Worm (Caenorhabditis elegans) whole organism, mixed stage, embryonic: ENCODE data around the gene C07D8.6.

ENCODE experiments used
- M03D4.4 ChIP-seq: sonication (generic microtip); optimal IDR thresholded peaks from 2 replicates; lab custom pipeline; 2017; ENCODE audit warnings: mild to moderate bottlenecking, missing genetic modification characterization, missing compliant biosample characterization
- blmp-1 ChIP-seq: fragments of 150-350 bp; optimal IDR thresholded peaks from 2 replicates; lab custom pipeline; 2014; ENCODE audit warnings: missing biosample characterization, missing genetic modification characterization
- ceh-39 ChIP-seq: fragments of 150-350 bp; optimal IDR thresholded peaks from 2 replicates; lab custom pipeline; 2014; ENCODE audit warnings: missing biosample characterization, missing genetic modification characterization
- ces-1 ChIP-seq: fragments of 150-350 bp; optimal IDR thresholded peaks from 2 replicates; lab custom pipeline; 2014; ENCODE audit warnings: missing biosample characterization, missing genetic modification reagents, missing genetic modification characterization
- cnd-1 ChIP-seq: fragments of 200-800 bp; sonication (Bioruptor generic); optimal IDR thresholded peaks from 2 replicates; lab custom pipeline; 2018; ENCODE audit warnings: mild to moderate bottlenecking, missing genetic modification characterization, missing compliant biosample characterization
- elt-1 ChIP-seq: sonication (generic microtip); optimal IDR thresholded peaks from 2 replicates; lab custom pipeline; 2017; ENCODE audit warnings: missing genetic modification characterization, mild to moderate bottlenecking, missing compliant biosample characterization, antibody characterized with exemption, moderate library complexity, borderline replicate concordance; ENCODE audit not compliant: insufficient read depth
- elt-3 ChIP-seq: fragments of 150-350 bp; optimal IDR thresholded peaks from 2 replicates; lab custom pipeline; 2014; ENCODE audit warnings: missing biosample characterization, missing genetic modification characterization
- flh-1 ChIP-seq: fragments of 200-800 bp; sonication (Bioruptor generic); optimal IDR thresholded peaks from 2 replicates; lab custom pipeline; 2018; ENCODE audit warnings: mild to moderate bottlenecking, missing genetic modification characterization, moderate library complexity, missing compliant biosample characterization
- ham-2 ChIP-seq: fragments of 200-800 bp; sonication (Bioruptor generic); optimal IDR thresholded peaks from 2 replicates; lab custom pipeline; 2018; ENCODE audit warnings: mild to moderate bottlenecking, missing genetic modification characterization, missing compliant biosample characterization
- hlh-1 ChIP-seq: fragments of 150-350 bp; optimal IDR thresholded peaks from 2 replicates; lab custom pipeline; 2014; ENCODE audit warnings: missing biosample characterization, missing genetic modification reagents, missing genetic modification characterization
- lin-13 ChIP-seq: fragments of 150-350 bp; optimal IDR thresholded peaks from 2 replicates; lab custom pipeline; 2014; ENCODE audit warnings: missing biosample characterization, missing genetic modification characterization
- lin-32 ChIP-seq: fragments of 200-800 bp; sonication (Bioruptor generic); optimal IDR thresholded peaks from 2 replicates; lab custom pipeline; 2018; ENCODE audit warnings: mild to moderate bottlenecking, missing genetic modification characterization, missing compliant biosample characterization
- lsy-2 ChIP-seq: fragments of 150-350 bp; optimal IDR thresholded peaks from 2 replicates; lab custom pipeline; 2014; ENCODE audit warnings: missing biosample characterization, missing genetic modification characterization
- mab-5 ChIP-seq: fragments of 150-350 bp; optimal IDR thresholded peaks from 2 replicates; lab custom pipeline; 2014; ENCODE audit warnings: missing biosample characterization, missing genetic modification characterization
- mep-1 ChIP-seq: fragments of 150-350 bp; optimal IDR thresholded peaks from 2 replicates; lab custom pipeline; 2017; ENCODE audit warnings: missing biosample characterization, missing genetic modification reagents, missing genetic modification characterization, inconsistent platforms
- mls-2 ChIP-seq: sonication (generic microtip); optimal IDR thresholded peaks from 2 replicates; lab custom pipeline; 2016; ENCODE audit warnings: mild to moderate bottlenecking, missing genetic modification characterization, moderate library complexity, missing compliant biosample characterization
- nhr-12 ChIP-seq: fragments of 150-350 bp; optimal IDR thresholded peaks from 2 replicates; lab custom pipeline; 2014; ENCODE audit warnings: missing biosample characterization, missing genetic modification characterization
- nhr-2 ChIP-seq: fragments of 150-350 bp; optimal IDR thresholded peaks from 2 replicates; lab custom pipeline; 2014; ENCODE audit warnings: missing biosample characterization, missing genetic modification characterization
- nhr-237 ChIP-seq: fragments of 150-350 bp; optimal IDR thresholded peaks from 2 replicates; lab custom pipeline; 2014; ENCODE audit warnings: missing biosample characterization, missing genetic modification characterization
- nhr-28 ChIP-seq: fragments of 150-350 bp; optimal IDR thresholded peaks from 2 replicates; lab custom pipeline; 2014; ENCODE audit warnings: missing biosample characterization, missing genetic modification characterization
- nhr-76 ChIP-seq: sonication (generic microtip); optimal IDR thresholded peaks from 2 replicates; lab custom pipeline; 2017; ENCODE audit warnings: missing biosample characterization, missing genetic modification characterization
- pha-4 ChIP-seq: fragments of 150-350 bp; optimal IDR thresholded peaks from 2 replicates; lab custom pipeline; 2018; ENCODE audit warnings: missing biosample characterization, missing genetic modification reagents, missing genetic modification characterization
- sem-2 ChIP-seq: fragments of 200-800 bp; sonication (Bioruptor generic); optimal IDR thresholded peaks from 2 replicates; lab custom pipeline; 2018; ENCODE audit warnings: mild to moderate bottlenecking, missing genetic modification characterization, missing compliant biosample characterization
- sptf-1 ChIP-seq: sonication (generic microtip); optimal IDR thresholded peaks from 2 replicates; lab custom pipeline; 2017; ENCODE audit warnings: mild to moderate bottlenecking, missing genetic modification characterization, moderate library complexity, missing compliant biosample characterization
- tbx-8 ChIP-seq: fragments of 200-800 bp; sonication (Bioruptor generic); optimal IDR thresholded peaks from 2 replicates; lab custom pipeline; 2018; ENCODE audit warnings: mild to moderate bottlenecking, missing genetic modification characterization, moderate library complexity, missing compliant biosample characterization
- unc-120 ChIP-seq: sonication (generic microtip); optimal IDR thresholded peaks from 2 replicates; lab custom pipeline; 2017; ENCODE audit warnings: missing genetic modification characterization, missing compliant biosample characterization; ENCODE audit not compliant: poor library complexity, severe bottlenecking
- unc-62 ChIP-seq: fragments of 150-350 bp; optimal IDR thresholded peaks from 2 replicates; lab custom pipeline; 2014; ENCODE audit warnings: missing biosample characterization, missing genetic modification reagents, missing genetic modification characterization
- zip-8 ChIP-seq: fragments of 150-350 bp; optimal IDR thresholded peaks from 2 replicates; lab custom pipeline; 2014; ENCODE audit warnings: missing biosample characterization, missing genetic modification characterization
- ztf-11 ChIP-seq: fragments of 150-350 bp; optimal IDR thresholded peaks from 2 replicates; lab custom pipeline; 2014; ENCODE audit warnings: missing biosample characterization, missing genetic modification characterization

The C07D8.6 gene

ce11 chrX:7320115-7320711 is 21.1 kb upstream of the C07D8.6 start, which contains the start of gene spp-5:
Gene spp-5, minus strand, starts transcription at chrX:7320354.
- no peak for TF ChIP-seq nhr-2 (tag; lab: Kevin White, UChicago)
- TF ChIP-seq nhr-12 (tag; lab: Kevin White, UChicago) = no peak
- TF ChIP-seq nhr-237 = no peak
- TF ChIP-seq elt-1 (tag; lab: Kevin White, UChicago) = no peak
- TF ChIP-seq flh-1 (GFP tag; lab: Kevin White, UChicago) = no peak
- no peak for TF ChIP-seq elt-3 (tag; lab: Kevin White, UChicago)
- no peak for TF ChIP-seq ztf-11
- TF ChIP-seq blmp-1 (tag; lab: Kevin White, UChicago) = no peak
- no peak for TF ChIP-seq mls-2 (tag; lab: Kevin White, UChicago)
- TF ChIP-seq cnd-1 = no peak
- no peak for TF ChIP-seq lsy-2 (tag; lab: Kevin White, UChicago)
- no peak for TF ChIP-seq sem-2 (GFP tag; lab: Kevin White, UChicago)
- no peak for TF ChIP-seq tbx-8
- no peak for TF ChIP-seq mab-5 (tag; lab: Kevin White, UChicago)
- TF ChIP-seq ham-2 (GFP tag; lab: Kevin White, UChicago) = no peak
- TF ChIP-seq lin-32 (GFP tag; lab: Kevin White, UChicago) = no peak
- no peak for TF ChIP-seq mep-1 (tag; lab: Kevin White, UChicago)
- TF ChIP-seq unc-62 (GFP tag; lab: Kevin White, UChicago) = no peak
- no peak for TF ChIP-seq sptf-1
- no peak for TF ChIP-seq hlh-1 (tag; lab: Kevin White, UChicago)
- TF ChIP-seq, all 35 proteins: peak for 0

ce11 chrX:7322323-7322722 is 19.0 kb upstream of the C07D8.6 start, which contains the start of gene T08A9.13:
Gene T08A9.13, minus strand, starts transcription at chrX:7322423.
- no peak for TF ChIP-seq zip-8 (tag; lab: Kevin White, UChicago)
- TF ChIP-seq pha-4 (tag; lab: Kevin White, UChicago) = no peak
- no peak for TF ChIP-seq elt-3 (tag; lab: Kevin White, UChicago)
- TF ChIP-seq blmp-1 (tag; lab: Kevin White, UChicago) = no peak
- TF ChIP-seq M03D4.4 (tag; lab: Kevin White, UChicago) = no peak
- TF ChIP-seq elt-1 (tag; lab: Kevin White, UChicago) = no peak
- TF ChIP-seq unc-120 (tag; lab: Kevin White, UChicago) = no peak
- no peak for TF ChIP-seq sem-2 (GFP tag; lab: Kevin White, UChicago)
- TF ChIP-seq flh-1 (GFP tag; lab: Kevin White, UChicago) = no peak
- no peak for TF ChIP-seq unc-62 (GFP tag; lab: Kevin White, UChicago)
- TF ChIP-seq ceh-39 (tag; lab: Kevin White, UChicago) = no peak
- no peak for TF ChIP-seq nhr-76 (tag; lab: Kevin White, UChicago)
- TF ChIP-seq mls-2 (tag; lab: Kevin White, UChicago) = no peak
- no peak for TF ChIP-seq lin-13 (tag; lab: Kevin White, UChicago)

DNA sequence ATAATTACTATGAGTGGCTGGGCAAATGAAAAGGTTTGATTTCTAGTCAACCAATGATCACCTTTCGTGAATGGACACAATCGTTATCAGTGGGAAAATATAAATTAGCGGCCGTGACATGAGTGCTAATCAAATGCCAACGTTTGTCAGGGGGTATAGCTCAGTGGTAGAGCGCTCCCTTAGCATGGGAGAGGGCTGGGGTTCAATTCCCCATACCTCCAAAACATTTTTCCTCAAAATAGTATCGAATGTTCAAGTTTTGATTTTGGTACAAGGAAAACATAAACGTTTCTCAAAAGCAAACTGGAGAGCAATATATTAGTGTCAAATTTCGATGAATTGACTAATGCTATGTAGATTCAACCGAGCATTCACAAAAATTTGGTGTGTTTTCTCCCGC is 17.7 kb upstream of the C07D8.6 start:
- no peak for TF ChIP-seq ham-2 (GFP tag; lab: Kevin White, UChicago)
- TF ChIP-seq sptf-1 = peak; percentile 65
- TF ChIP-seq, all 35 proteins: peak for 1

ce11 chrX:7326967-7327651 is 14.2 kb upstream of the C07D8.6 start, which contains the start of gene sng-1:
Gene sng-1, plus strand, starts transcription at chrX:7327601.
- no peak for TF ChIP-seq M03D4.4 (tag; lab: Kevin White, UChicago)
- peak; percentile 35 for TF ChIP-seq ces-1 (GFP tag; lab: Kevin White, UChicago)
- TF ChIP-seq nhr-237 = no peak

ce11 chrX:7328065-7328564 is 13.2 kb upstream of the C07D8.6 start:
- no peak for TF ChIP-seq tbx-8
- no peak for TF ChIP-seq nhr-28 (tag; lab: Kevin White, UChicago)
- peak; percentile 83 for TF ChIP-seq ces-1 (GFP tag; lab: Kevin White, UChicago)
